Worm (Caenorhabditis elegans) whole organism, late embryonic: ENCODE results near the gene C09G12.17.

Experiments
- C38D4.7 ChIP-seq: fragments of 200-800 bp; sonication (Bioruptor generic); optimal IDR thresholded peaks from 2 replicates; lab custom pipeline; 2018; ENCODE audit warnings: mild to moderate bottlenecking, missing genetic modification characterization, moderate library complexity, missing compliant biosample characterization
- ama-1 ChIP-seq: fragments of 150-350 bp; optimal IDR thresholded peaks from 2 replicates; lab custom pipeline; 2014
- ceh-18 ChIP-seq: sonication (generic microtip); optimal IDR thresholded peaks from 2 replicates; lab custom pipeline; 2016; ENCODE audit warnings: missing genetic modification characterization, missing compliant biosample characterization
- ceh-48 ChIP-seq: sonication (generic microtip); optimal IDR thresholded peaks from 2 replicates; lab custom pipeline; 2016; ENCODE audit warnings: missing genetic modification characterization, inconsistent platforms, missing compliant biosample characterization
- che-1 ChIP-seq: sonication (generic microtip); optimal IDR thresholded peaks from 2 replicates; lab custom pipeline; 2016; ENCODE audit warnings: mild to moderate bottlenecking, missing genetic modification characterization, missing compliant biosample characterization
- elt-2 ChIP-seq: sonication (generic microtip); optimal IDR thresholded peaks from 2 replicates; lab custom pipeline; 2016; ENCODE audit warnings: missing genetic modification reagents, missing genetic modification characterization, missing compliant biosample characterization
- ets-4 ChIP-seq: sonication (generic microtip); optimal IDR thresholded peaks from 2 replicates; lab custom pipeline; 2016; ENCODE audit warnings: missing genetic modification characterization, missing compliant biosample characterization
- fkh-6 ChIP-seq: sonication (generic microtip); optimal IDR thresholded peaks from 2 replicates; lab custom pipeline; 2016; ENCODE audit warnings: missing genetic modification characterization, missing compliant biosample characterization
- hlh-30 ChIP-seq: sonication (generic microtip); optimal IDR thresholded peaks from 2 replicates; lab custom pipeline; 2017; ENCODE audit warnings: antibody characterized with exemption, missing genetic modification characterization, missing compliant biosample characterization; ENCODE audit not compliant: insufficient read depth
- nfya-1 ChIP-seq: sonication (generic microtip); optimal IDR thresholded peaks from 2 replicates; lab custom pipeline; 2017; ENCODE audit warnings: missing genetic modification characterization, mild to moderate bottlenecking, missing compliant biosample characterization, antibody characterized with exemption, moderate library complexity
- nhr-232 ChIP-seq: sonication (generic microtip); optimal IDR thresholded peaks from 2 replicates; lab custom pipeline; 2016; ENCODE audit warnings: missing genetic modification characterization, missing compliant biosample characterization
- sox-2 ChIP-seq: fragments of 200-800 bp; sonication (Bioruptor generic); IDR thresholded peaks from 2 replicates; pipeline ENCODE4 v1.3.6; 2022; ENCODE audit warnings: missing genetic modification reagents, missing genetic modification characterization, missing compliant biosample characterization

DNA sequence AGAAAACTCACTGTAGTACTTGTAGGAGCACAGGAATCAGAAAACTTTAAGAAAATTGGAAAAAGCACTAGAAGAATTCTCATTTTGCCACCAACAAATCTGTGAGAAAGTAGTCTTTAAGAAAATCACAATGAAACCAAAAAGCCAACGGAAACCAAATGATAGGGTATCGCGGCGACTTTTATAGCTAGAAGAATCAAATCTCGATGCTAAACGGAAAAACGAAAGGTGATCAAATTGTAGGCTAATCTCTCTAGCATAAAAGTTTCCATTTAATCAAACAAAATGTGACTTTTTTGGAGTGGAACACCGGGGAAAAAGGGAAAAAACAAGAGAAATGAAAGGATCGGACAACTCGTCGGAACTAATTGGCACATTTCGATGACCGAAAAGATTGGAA, at the start of gene C09G12.17:
- TF ChIP-seq nfya-1 (tag; lab: Kevin White, UChicago) (no peak), elt-2 (tag; lab: Kevin White, UChicago) (no peak), hlh-30 (tag; lab: Kevin White, UChicago) (no peak), ceh-18 (no peak), ama-1 (lab: Kevin White, UChicago) (no peak), sox-2 (GFP tag; lab: Robert Waterston, UW) (no peak), C38D4.7 (GFP tag; lab: Kevin White, UChicago) (no peak), ceh-48 (no peak), fkh-6 (tag; lab: Kevin White, UChicago) (no peak), nhr-232 (tag; lab: Kevin White, UChicago) (no peak), ets-4 (tag; lab: Kevin White, UChicago) (no peak), che-1 (no peak)
